Worm (Caenorhabditis elegans) whole organism, early embryonic: ENCODE measurements around the gene C18D11.1.

Experiments used
- hnd-1 ChIP-seq: sonication (generic microtip); optimal IDR thresholded peaks from 2 replicates; lab custom pipeline; 2016; ENCODE audit warnings: missing genetic modification characterization, missing compliant biosample characterization
- tbx-37 ChIP-seq: fragments of 200-800 bp; sonication (Bioruptor generic); conservative IDR thresholded peaks from 2 replicates; pipeline ENCODE4 v1.3.6; 2022; ENCODE audit warnings: missing genetic modification reagents, missing genetic modification characterization, missing compliant biosample characterization

C18D11.1 gene

ce11 chrIII:11866127-11866526, 49.8 kb downstream of the C18D11.1 start:
- TF ChIP-seq tbx-37 (GFP tag; lab: Robert Waterston, UW) = no peak
- no peak for TF ChIP-seq hnd-1 (tag; lab: Kevin White, UChicago)
